Fruit fly (Drosophila melanogaster) S2 (cell line): ENCODE results near the gene Sfp96F.

Experiments
- CG8478 ChIP-seq: fragments of >200 bp; optimal IDR thresholded peaks from 2 replicates; lab custom pipeline; 2018
- CTCF ChIP-seq, 2 experiments: fragments of >200 bp; optimal IDR thresholded peaks; 2 replicates each; lab custom pipeline; 2018

Gene Sfp96F

DNA sequence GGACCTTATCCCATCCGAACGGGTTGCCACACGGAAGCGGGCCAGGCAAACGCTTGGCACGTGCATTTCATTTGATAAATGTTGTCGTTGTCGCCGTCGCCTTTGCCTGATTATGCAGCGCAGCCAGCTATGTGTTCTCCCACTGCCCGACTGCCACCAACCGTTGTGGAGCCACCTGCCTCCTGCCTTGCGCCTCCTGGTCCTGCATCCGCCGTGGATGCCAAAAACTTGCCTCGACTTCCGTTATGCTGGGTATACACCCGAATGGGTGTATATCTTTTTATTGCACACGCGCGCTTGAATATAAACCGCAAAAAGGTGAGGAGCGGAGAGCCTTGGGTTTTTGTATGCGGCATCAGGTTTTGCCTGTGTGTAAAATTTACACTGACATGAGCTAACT is 38.2 kb downstream of the Sfp96F start:
- TF ChIP-seq CTCF (optimal IDR thresholded peaks at IDR 0.05; lab: Kevin White, UChicago) (no peak), CG8478 (lab: Kevin White, UChicago) (no peak)

DNA sequence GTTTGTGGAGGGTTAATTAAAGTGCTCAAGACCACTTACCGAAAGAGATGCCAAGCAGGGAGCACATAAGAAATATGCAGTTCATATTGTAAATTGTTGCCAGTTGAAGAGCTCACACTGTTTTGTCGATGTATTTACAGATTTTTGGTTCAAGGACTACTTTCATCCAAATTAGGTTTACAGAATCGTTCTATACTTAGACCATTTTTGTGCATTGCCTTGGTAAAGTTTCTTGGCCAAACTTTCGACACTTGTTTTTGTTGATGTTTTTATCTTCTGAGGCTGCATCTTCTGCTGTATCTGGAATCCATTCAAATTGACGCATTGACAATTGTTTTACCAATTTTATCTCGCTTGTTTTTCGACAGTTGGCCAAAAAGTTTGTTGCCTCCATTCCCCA is 39.7 kb downstream of the Sfp96F start, which contains the start of gene CG31093:
CG31093 (minus strand) TSS at position 101 of the 400 bp plus-strand sequence.
- TF ChIP-seq CG8478 (lab: Kevin White, UChicago) (no peak), CTCF (optimal IDR thresholded peaks at IDR 0.05; lab: Kevin White, UChicago) (no peak)

DNA sequence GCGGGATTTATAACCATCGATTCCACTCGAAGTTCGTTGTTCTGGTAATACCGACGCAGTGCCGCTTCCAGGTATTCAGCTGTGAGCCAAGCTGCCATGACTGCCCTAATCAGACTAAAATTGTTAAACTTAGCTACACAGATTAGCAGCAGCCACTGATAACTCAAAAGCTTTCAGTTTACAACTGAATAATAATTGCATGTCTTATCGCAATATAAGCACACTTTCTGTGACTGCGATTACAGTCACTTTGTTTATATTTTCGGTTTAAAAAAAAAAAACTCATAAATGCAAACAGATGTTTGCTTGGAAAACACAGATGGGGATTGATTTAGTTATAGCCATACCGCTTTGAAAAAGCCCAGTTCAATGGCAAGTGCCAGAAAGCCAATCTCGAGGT is 40.7 kb downstream of the Sfp96F start, which contains the start of gene CG31380:
CG31380 (minus strand) TSS at position 101 of the 400 bp plus-strand sequence.
- TF ChIP-seq CG8478 (lab: Kevin White, UChicago) (no peak), CTCF (optimal IDR thresholded peaks at IDR 0.05; lab: Kevin White, UChicago) (no peak)

DNA sequence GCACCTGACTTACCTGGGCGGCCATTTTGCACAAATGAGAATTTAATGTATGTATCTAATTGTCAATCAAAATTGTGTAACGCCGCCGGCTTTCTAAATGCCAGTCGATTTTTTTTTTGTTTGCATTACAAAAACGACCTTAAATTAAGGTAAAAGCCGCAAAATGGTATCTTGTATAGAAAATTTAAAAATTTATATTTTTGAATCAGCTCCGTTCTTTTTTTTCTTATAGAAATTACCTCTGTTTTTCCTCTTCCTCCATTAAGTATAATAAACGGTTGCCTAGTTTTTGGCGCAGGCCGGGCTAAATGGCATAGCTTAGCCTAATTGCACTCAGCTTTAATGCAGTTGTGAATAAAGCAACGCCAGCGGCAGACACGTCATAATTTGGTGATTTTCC is 42.8 kb downstream of the Sfp96F start, which contains the start of gene CG4960:
CG4960 (minus strand) TSS at position 101 of the 400 bp plus-strand sequence.
- TF ChIP-seq CTCF (optimal IDR thresholded peaks at IDR 0.05; lab: Kevin White, UChicago) (no peak), CG8478 (lab: Kevin White, UChicago) (no peak)

DNA sequence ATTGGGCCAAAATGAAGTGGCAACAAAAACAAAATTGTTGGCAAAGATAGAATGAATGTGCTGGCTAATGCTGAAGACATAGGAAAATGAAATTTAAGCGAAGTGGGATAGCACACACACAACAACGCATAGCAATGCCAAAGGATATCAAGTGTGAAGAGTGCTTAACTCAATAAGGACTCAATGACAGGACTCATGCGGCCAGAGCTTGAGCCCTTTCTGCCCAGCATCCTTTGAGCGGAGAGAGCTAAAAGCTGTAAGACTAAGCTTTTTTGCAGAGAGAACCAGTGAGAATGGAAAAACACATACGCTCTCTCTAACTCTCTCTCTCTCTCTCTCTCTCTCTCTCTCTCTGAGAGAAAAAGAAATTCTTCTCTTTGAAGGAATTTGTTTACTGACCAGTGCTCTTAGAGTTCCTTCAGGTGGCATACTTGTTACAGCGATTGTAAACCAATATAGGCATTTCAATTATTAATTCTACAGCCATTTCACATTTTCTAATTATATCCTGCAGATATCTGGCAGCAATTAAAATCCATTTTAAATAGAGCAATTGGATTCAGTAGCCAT is 47.1 kb downstream of the Sfp96F start:
- no peak for TF ChIP-seq CTCF (optimal IDR thresholded peaks at IDR 0.05; lab: Kevin White, UChicago)
- TF ChIP-seq CG8478 (lab: Kevin White, UChicago), result no peak
